Fruit fly (Drosophila melanogaster): ENCODE data around the gene MICAL-like.

The MICAL-like gene

DNA sequence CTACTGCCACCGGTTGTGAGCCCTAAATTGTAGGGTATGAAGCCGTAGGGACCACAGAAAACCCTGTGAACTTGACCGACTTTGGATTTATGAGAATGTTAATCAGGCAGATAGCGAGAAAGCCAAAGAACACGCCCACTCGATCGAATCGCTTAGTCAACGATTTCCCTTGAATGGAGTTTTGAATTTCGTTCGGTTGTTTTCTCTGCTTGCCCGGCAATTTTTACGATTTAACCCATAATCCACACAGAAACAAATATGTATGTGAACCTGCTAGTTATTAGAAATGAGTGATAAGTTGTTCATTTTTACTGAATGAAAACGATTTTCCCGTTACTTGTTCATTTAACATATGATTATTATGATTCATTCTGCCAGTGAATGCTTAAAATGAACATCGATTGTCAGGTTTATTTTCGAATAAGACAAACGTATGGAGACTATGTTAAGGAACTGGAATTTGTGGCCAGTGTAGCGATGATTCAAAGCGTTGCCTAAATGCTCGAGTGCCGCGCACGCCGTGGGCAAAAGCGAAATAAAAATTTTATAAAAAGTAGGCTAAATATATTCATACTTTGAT lies 15.0 kb upstream of the MICAL-like start:
- TF ChIP-seq Sox102F (GFP tag; optimal IDR thresholded peaks at IDR 0.05): no peak
- no peak for TF ChIP-seq lz (GFP tag; optimal IDR thresholded peaks at IDR 0.05)
- TF ChIP-seq CG8119 (GFP tag; IDR thresholded peaks at IDR 0.05): no peak
- TF ChIP-seq Met (GFP tag; optimal IDR thresholded peaks at IDR 0.05): peak; percentile 9
- no peak for TF ChIP-seq fd59A (GFP tag; optimal IDR thresholded peaks at IDR 0.05)
- TF ChIP-seq Eip78C (GFP tag): peak; percentile 84
- TF ChIP-seq OdsH (GFP tag; optimal IDR thresholded peaks at IDR 0.05): no peak
- no peak for TF ChIP-seq CG10631 (GFP tag; optimal IDR thresholded peaks at IDR 0.05)
- TF ChIP-seq vri (GFP tag; optimal IDR thresholded peaks at IDR 0.05): no peak
- TF ChIP-seq Sox15 (GFP tag; optimal IDR thresholded peaks at IDR 0.05): no peak
- TF ChIP-seq CG10669 (GFP tag; optimal IDR thresholded peaks at IDR 0.05): no peak
- no peak for TF ChIP-seq Eip75B (GFP tag; optimal IDR thresholded peaks at IDR 0.05)
- TF ChIP-seq Ets96B (tag; optimal IDR thresholded peaks at IDR 0.05): peak; percentile 22
- no peak for TF ChIP-seq Gug (GFP tag; IDR thresholded peaks at IDR 0.05)
- TF ChIP-seq dac (GFP tag; optimal IDR thresholded peaks at IDR 0.05): no peak
- no peak for TF ChIP-seq Hr38 (GFP tag; optimal IDR thresholded peaks at IDR 0.05)
- no peak for TF ChIP-seq Sox14 (GFP tag; optimal IDR thresholded peaks at IDR 0.05)
- TF ChIP-seq fkh (GFP tag; optimal IDR thresholded peaks at IDR 0.05): no peak
- TF ChIP-seq CG3032 (tag; optimal IDR thresholded peaks at IDR 0.05): no peak
- TF ChIP-seq CG31627 (GFP tag; optimal IDR thresholded peaks at IDR 0.05): peak; percentile 1
- no peak for TF ChIP-seq cyc (GFP tag; optimal IDR thresholded peaks at IDR 0.05)
- TF ChIP-seq achi (GFP tag; optimal IDR thresholded peaks at IDR 0.05): no peak
- peak; percentile 23 for TF ChIP-seq pdm3 (GFP tag; optimal IDR thresholded peaks at IDR 0.05)
- TF ChIP-seq CG7368 (GFP tag; optimal IDR thresholded peaks at IDR 0.05): no peak
- TF ChIP-seq Ets21C (GFP tag; optimal IDR thresholded peaks at IDR 0.05): no peak
- no peak for TF ChIP-seq CG11294 (GFP tag; IDR thresholded peaks at IDR 0.05)
- peak; percentile 20 for TF ChIP-seq CG34406 (GFP tag; optimal IDR thresholded peaks at IDR 0.05)
- TF ChIP-seq Hr4 (GFP tag; optimal IDR thresholded peaks at IDR 0.05): peak; percentile 2
- no peak for TF ChIP-seq CG1621 (tag; optimal IDR thresholded peaks at IDR 0.05)
- TF ChIP-seq CG6276 (GFP tag; optimal IDR thresholded peaks at IDR 0.05): no peak
- no peak for TF ChIP-seq salr (GFP tag; optimal IDR thresholded peaks at IDR 0.05)
- no peak for TF ChIP-seq Eip93F (GFP tag; optimal IDR thresholded peaks at IDR 0.05)
- TF ChIP-seq CG6792 (GFP tag; optimal IDR thresholded peaks at IDR 0.05): no peak
- no peak for TF ChIP-seq CG8632 (GFP tag; optimal IDR thresholded peaks at IDR 0.05)
- TF ChIP-seq CG15336 (GFP tag; IDR thresholded peaks at IDR 0.05): no peak
- no peak for TF ChIP-seq Hr39 (GFP tag; optimal IDR thresholded peaks at IDR 0.05)
- TF ChIP-seq CG32006 (GFP tag; optimal IDR thresholded peaks at IDR 0.05): peak; percentile 6
- TF ChIP-seq spab (GFP tag; optimal IDR thresholded peaks at IDR 0.05): no peak
- TF ChIP-seq CG16779 (tag; optimal IDR thresholded peaks at IDR 0.05): no peak
- TF ChIP-seq esn (GFP tag; optimal IDR thresholded peaks at IDR 0.05): no peak
- peak; percentile 11 for TF ChIP-seq acj6 (GFP tag; optimal IDR thresholded peaks at IDR 0.05)
- TF ChIP-seq dsx (GFP tag; optimal IDR thresholded peaks at IDR 0.05; ENCODE audit: poor library complexity, severe bottlenecking): peak; percentile 7
- no peak for TF ChIP-seq CG6854 (GFP tag; optimal IDR thresholded peaks at IDR 0.05)
- TF ChIP-seq Smox (GFP tag; optimal IDR thresholded peaks at IDR 0.05): no peak
- no peak for TF ChIP-seq CG8319 (GFP tag; optimal IDR thresholded peaks at IDR 0.05)
- peak; percentile 54 for TF ChIP-seq svp (GFP tag)
- TF ChIP-seq ss (GFP tag; optimal IDR thresholded peaks at IDR 0.05): no peak
- TF ChIP-seq CG11762 (GFP tag; optimal IDR thresholded peaks at IDR 0.05; ENCODE audit: insufficient read depth): no peak
- TF ChIP-seq CG3919 (GFP tag; optimal IDR thresholded peaks at IDR 0.05): no peak
- no peak for TF ChIP-seq net (GFP tag; optimal IDR thresholded peaks at IDR 0.05)
- TF ChIP-seq CG6163 (GFP tag; IDR thresholded peaks at IDR 0.05): no peak
- no peak for TF ChIP-seq eg (GFP tag; IDR thresholded peaks at IDR 0.05)
- no peak for TF ChIP-seq CG6808 (GFP tag; optimal IDR thresholded peaks at IDR 0.05)
